Worm (Caenorhabditis elegans): Measurements from ENCODE around the gene str-85.

str-85 gene

ce11 chrV:8988104-8988503 lies 2.5 kb upstream of the str-85 start, which contains the start of gene str-87:
TSS of gene str-87 (minus strand) at chrV:8988204.
- TF ChIP-seq unc-62 (GFP tag; optimal IDR thresholded peaks at IDR 0.05) = no peak

- no peak for TF ChIP-seq unc-62 (GFP tag; optimal IDR thresholded peaks at IDR 0.05)
Measured at ce11 chrV:8984783-8985182, 857 bp downstream of the str-85 start.

ce11 chrV:8983604-8984003 lies 2.0 kb downstream of the str-85 start, which contains the start of gene str-86:
TSS of gene str-86 (minus strand) at chrV:8983704.
- TF ChIP-seq unc-62 (GFP tag; optimal IDR thresholded peaks at IDR 0.05) = no peak

- TF ChIP-seq unc-62 (GFP tag; optimal IDR thresholded peaks at IDR 0.05) = no peak
Measured at ce11 chrV:8980845-8981244, 4.8 kb downstream of the str-85 start, which contains the start of gene str-84. TSS of gene str-84 (minus strand) at chrV:8980945.

ce11 chrV:8977895-8978294 lies 7.7 kb downstream of the str-85 start:
- no peak for TF ChIP-seq unc-62 (GFP tag; optimal IDR thresholded peaks at IDR 0.05)

ce11 chrV:8974889-8975422 lies 10.7 kb downstream of the str-85 start, which contains the start of gene nhr-143:
TSS of gene nhr-143 (minus strand) at chrV:8974939.
- TF ChIP-seq unc-62 (GFP tag; optimal IDR thresholded peaks at IDR 0.05) = no peak

ce11 chrV:8972271-8972670 lies 13.4 kb downstream of the str-85 start, which contains the start of gene nhr-195:
TSS of gene nhr-195 (minus strand) at chrV:8972371.
- TF ChIP-seq unc-62 (GFP tag; optimal IDR thresholded peaks at IDR 0.05) = no peak

ce11 chrV:8966086-8966485 lies 19.6 kb downstream of the str-85 start, which contains the start of gene nhr-219:
TSS of gene nhr-219 (minus strand) at chrV:8966186.
- no peak for TF ChIP-seq unc-62 (GFP tag; optimal IDR thresholded peaks at IDR 0.05)

ce11 chrV:8964055-8964758 lies 21.4 kb downstream of the str-85 start, which contains the start of gene nhr-44:
TSS of gene nhr-44 (minus strand) at chrV:8964105.
- TF ChIP-seq unc-62 (GFP tag; optimal IDR thresholded peaks at IDR 0.05) = no peak

ce11 chrV:8956387-8957095 lies 29.1 kb downstream of the str-85 start, which contains the start of gene ttc-17:
TSS of gene ttc-17 (plus strand) at chrV:8957045.
- no peak for TF ChIP-seq unc-62 (GFP tag; optimal IDR thresholded peaks at IDR 0.05)

- no peak for TF ChIP-seq unc-62 (GFP tag; optimal IDR thresholded peaks at IDR 0.05)
Measured at ce11 chrV:8949873-8950272, 35.8 kb downstream of the str-85 start.

- no peak for TF ChIP-seq unc-62 (GFP tag; optimal IDR thresholded peaks at IDR 0.05)
Measured at ce11 chrV:8948996-8949395, 36.6 kb downstream of the str-85 start.

- no peak for TF ChIP-seq unc-62 (GFP tag; optimal IDR thresholded peaks at IDR 0.05)
Measured at ce11 chrV:8948365-8948764, 37.3 kb downstream of the str-85 start.

- TF ChIP-seq unc-62 (GFP tag; optimal IDR thresholded peaks at IDR 0.05) = no peak
Measured at ce11 chrV:8947499-8947898, 38.1 kb downstream of the str-85 start, which contains the start of gene gck-1. TSS of gene gck-1 (plus strand) at chrV:8947799.

ce11 chrV:8946142-8946541 lies 39.5 kb downstream of the str-85 start:
- TF ChIP-seq unc-62 (GFP tag; optimal IDR thresholded peaks at IDR 0.05) = no peak

ce11 chrV:8944481-8944880 lies 41.2 kb downstream of the str-85 start:
- TF ChIP-seq unc-62 (GFP tag; optimal IDR thresholded peaks at IDR 0.05) = no peak
